Worm (Caenorhabditis elegans) whole organism, L1 larva: Measurements from ENCODE around the gene R01B10.3.
A peak's percentile ranks its signal among the peaks of the same experiment; 100 is the strongest.
"Not testable (repeated sequence)": the region's sequence is repeated elsewhere in the genome, so short reads cannot be mapped to it uniquely, and the experiment has no call there.

ENCODE experiments used
- C16A3.4 ChIP-seq: fragments of 150-350 bp; optimal IDR thresholded peaks from 2 replicates; lab custom pipeline; 2014; ENCODE audit warnings: missing biosample characterization, missing genetic modification characterization
- F16B12.6 ChIP-seq: fragments of 150-350 bp; optimal IDR thresholded peaks from 2 replicates; lab custom pipeline; 2014; ENCODE audit warnings: missing biosample characterization, missing genetic modification characterization
- aha-1 ChIP-seq: fragments of 150-350 bp; optimal IDR thresholded peaks from 2 replicates; lab custom pipeline; 2014; ENCODE audit warnings: missing biosample characterization, missing genetic modification characterization
- alr-1 ChIP-seq: fragments of 200-800 bp; sonication (Bioruptor generic); optimal IDR thresholded peaks from 2 replicates; lab custom pipeline; 2018; ENCODE audit warnings: borderline replicate concordance, mild to moderate bottlenecking, missing genetic modification characterization, missing compliant biosample characterization
- ceh-63 ChIP-seq: fragments of 200-800 bp; sonication (Bioruptor generic); optimal IDR thresholded peaks from 2 replicates; lab custom pipeline; 2018; ENCODE audit warnings: mild to moderate bottlenecking, missing genetic modification characterization, missing compliant biosample characterization
- ceh-82 ChIP-seq, 3 experiments: fragments of 150-350 bp in 1 of 3; sonication (generic microtip) in 2 of 3; optimal IDR thresholded peaks; 2 replicates each; lab custom pipeline; 2014 to 2017; ENCODE audit warnings: missing biosample characterization in 3 of 3, missing genetic modification characterization in 3 of 3
- ceh-88 ChIP-seq: fragments of 200-800 bp; sonication (Bioruptor generic); IDR thresholded peaks from 2 replicates; pipeline ENCODE4 v1.3.6; 2022; ENCODE audit warnings: missing genetic modification characterization, missing compliant biosample characterization
- ceh-90 ChIP-seq: sonication (generic microtip); optimal IDR thresholded peaks from 2 replicates; lab custom pipeline; 2016; ENCODE audit warnings: missing genetic modification characterization, missing compliant biosample characterization
- dsc-1 ChIP-seq: sonication (generic microtip); optimal IDR thresholded peaks from 2 replicates; lab custom pipeline; 2016; ENCODE audit warnings: mild to moderate bottlenecking, missing genetic modification characterization, missing compliant biosample characterization
- efl-1 ChIP-seq, 4 experiments: fragments of 150-350 bp; optimal IDR thresholded peaks in 3 of 4; peaks in 1 of 4; 1 replicate in 1 of 4; 2 replicates in 3 of 4; lab custom pipeline; 2014; ENCODE audit warnings: missing biosample characterization in 2 of 4, missing genetic modification characterization in 2 of 4, missing genetic modification reagents in 2 of 4
- efl-3 ChIP-seq: fragments of 200-800 bp; sonication (Bioruptor generic); optimal IDR thresholded peaks from 2 replicates; lab custom pipeline; 2018; ENCODE audit warnings: mild to moderate bottlenecking, missing genetic modification characterization, missing compliant biosample characterization
- elt-2 ChIP-seq: sonication (generic microtip); optimal IDR thresholded peaks from 2 replicates; lab custom pipeline; 2016; ENCODE audit warnings: missing genetic modification characterization, mild to moderate bottlenecking, inconsistent platforms, missing compliant biosample characterization, missing genetic modification reagents
- ets-5 ChIP-seq: fragments of 200-800 bp; sonication (Bioruptor generic); IDR thresholded peaks from 2 replicates; pipeline ENCODE4 v1.3.6; 2022; ENCODE audit warnings: missing genetic modification characterization, missing compliant biosample characterization
- fkh-10 ChIP-seq: sonication (generic microtip); optimal IDR thresholded peaks from 2 replicates; lab custom pipeline; 2017; ENCODE audit warnings: missing biosample characterization, missing genetic modification reagents, missing genetic modification characterization
- fkh-8 ChIP-seq: sonication (generic microtip); optimal IDR thresholded peaks from 2 replicates; lab custom pipeline; 2016; ENCODE audit warnings: mild to moderate bottlenecking, missing genetic modification characterization, missing compliant biosample characterization
- grh-1 ChIP-seq: fragments of 200-800 bp; sonication (Bioruptor generic); IDR thresholded peaks from 2 replicates; pipeline ENCODE4 v1.3.6; 2022; ENCODE audit warnings: missing genetic modification reagents, missing genetic modification characterization, missing compliant biosample characterization
- isw-1 ChIP-seq: fragments of 200-800 bp; sonication (Bioruptor generic); IDR thresholded peaks from 2 replicates; pipeline ENCODE4 v1.3.6; 2022; ENCODE audit warnings: missing genetic modification characterization, missing compliant biosample characterization
- lin-13 ChIP-seq: fragments of 150-350 bp; optimal IDR thresholded peaks from 2 replicates; lab custom pipeline; 2014; ENCODE audit warnings: missing biosample characterization, missing genetic modification reagents, missing genetic modification characterization
- lin-35 ChIP-seq, 2 experiments: fragments of 150-350 bp; optimal IDR thresholded peaks; 2 replicates each; lab custom pipeline; 2014; ENCODE audit warnings: missing biosample characterization in 2 of 2, missing genetic modification characterization in 2 of 2, missing genetic modification reagents in 2 of 2
- lin-39 ChIP-seq: fragments of 150-350 bp; optimal IDR thresholded peaks from 2 replicates; lab custom pipeline; 2014; ENCODE audit warnings: missing biosample characterization, missing genetic modification reagents, missing genetic modification characterization
- lsy-2 ChIP-seq, 2 experiments: fragments of 150-350 bp; optimal IDR thresholded peaks; 2 replicates each; lab custom pipeline; 2014; ENCODE audit warnings: missing biosample characterization in 2 of 2, missing genetic modification characterization in 2 of 2
- nhr-11 ChIP-seq: fragments of 150-350 bp; optimal IDR thresholded peaks from 2 replicates; lab custom pipeline; 2014; ENCODE audit warnings: missing biosample characterization, missing genetic modification characterization
- nhr-237 ChIP-seq: fragments of 150-350 bp; optimal IDR thresholded peaks from 2 replicates; lab custom pipeline; 2014; ENCODE audit warnings: missing biosample characterization, missing genetic modification characterization
- nhr-28 ChIP-seq: fragments of 150-350 bp; optimal IDR thresholded peaks from 2 replicates; lab custom pipeline; 2014; ENCODE audit warnings: missing biosample characterization, missing genetic modification characterization
- nhr-71 ChIP-seq: sonication (generic microtip); optimal IDR thresholded peaks from 2 replicates; lab custom pipeline; 2016; ENCODE audit warnings: mild to moderate bottlenecking, missing genetic modification characterization, moderate library complexity, missing compliant biosample characterization
- nhr-77 ChIP-seq: fragments of 150-350 bp; optimal IDR thresholded peaks from 2 replicates; lab custom pipeline; 2014; ENCODE audit warnings: missing biosample characterization, missing genetic modification characterization
- nhr-85 ChIP-seq: sonication (generic microtip); peaks from one replicate; lab custom pipeline; 2016; ENCODE audit warnings: missing genetic modification characterization, inconsistent platforms, missing compliant biosample characterization
- nhr-90 ChIP-seq: sonication (generic microtip); optimal IDR thresholded peaks from 2 replicates; lab custom pipeline; 2016; ENCODE audit warnings: mild to moderate bottlenecking, missing genetic modification characterization, missing compliant biosample characterization; ENCODE audit not compliant: poor library complexity
- pag-3 ChIP-seq: sonication (generic microtip); optimal IDR thresholded peaks from 2 replicates; lab custom pipeline; 2017; ENCODE audit warnings: missing genetic modification characterization, mild to moderate bottlenecking, missing compliant biosample characterization, antibody characterized with exemption, borderline replicate concordance; ENCODE audit not compliant: insufficient read depth
- pax-3 ChIP-seq: fragments of 200-800 bp; sonication (Bioruptor generic); optimal IDR thresholded peaks from 2 replicates; lab custom pipeline; 2018; ENCODE audit warnings: mild to moderate bottlenecking, missing genetic modification characterization, moderate library complexity, missing compliant biosample characterization
- sox-4 ChIP-seq: sonication (generic microtip); optimal IDR thresholded peaks from 2 replicates; lab custom pipeline; 2016; ENCODE audit warnings: missing genetic modification characterization, missing compliant biosample characterization
- sup-37 ChIP-seq: fragments of 200-800 bp; sonication (Bioruptor generic); optimal IDR thresholded peaks from 2 replicates; lab custom pipeline; 2018; ENCODE audit warnings: mild to moderate bottlenecking, missing genetic modification characterization, missing compliant biosample characterization
- tbx-2 ChIP-seq: sonication (generic microtip); optimal IDR thresholded peaks from 2 replicates; lab custom pipeline; 2016; ENCODE audit warnings: missing genetic modification characterization, missing compliant biosample characterization
- unc-30 ChIP-seq: sonication (generic microtip); optimal IDR thresholded peaks from 2 replicates; lab custom pipeline; 2017; ENCODE audit warnings: missing biosample characterization, missing genetic modification characterization
- unc-62 ChIP-seq: fragments of 150-350 bp; optimal IDR thresholded peaks from 2 replicates; lab custom pipeline; 2014; ENCODE audit warnings: missing biosample characterization, missing genetic modification reagents, missing genetic modification characterization
- vab-15 ChIP-seq: sonication (generic microtip); optimal IDR thresholded peaks from 2 replicates; lab custom pipeline; 2017; ENCODE audit warnings: missing genotype, mild to moderate bottlenecking, missing genetic modification characterization, missing compliant biosample characterization
- zag-1 ChIP-seq: fragments of 150-350 bp; optimal IDR thresholded peaks from 2 replicates; lab custom pipeline; 2014; ENCODE audit warnings: missing biosample characterization, missing genetic modification characterization
- zip-4 ChIP-seq: fragments of 200-800 bp; sonication (Bioruptor generic); optimal IDR thresholded peaks from 2 replicates; lab custom pipeline; 2018; ENCODE audit warnings: mild to moderate bottlenecking, missing genetic modification characterization, moderate library complexity, missing compliant biosample characterization

Gene R01B10.3

ce11 chrV:6044853-6045594 lies at the start of gene R01B10.3:
R01B10.3 (minus strand) TSS chrV:6045129.
- TF ChIP-seq efl-1 (optimal IDR thresholded peaks at IDR 0.05; lab: Kevin White, UChicago) (no peak), efl-1 (GFP tag; optimal IDR thresholded peaks at IDR 0.05 in 1 of 2; lab: Kevin White, UChicago) (peak in 1 of 2 experiments; percentile 93), elt-2 (tag; lab: Kevin White, UChicago) (peak; percentile 2), isw-1 (no peak)

ce11 chrV:6069968-6070367 lies 25.0 kb upstream of the R01B10.3 start, which contains the start of gene fbxa-214:
fbxa-214 (minus strand) TSS chrV:6070068.
- TF ChIP-seq elt-2 (tag; lab: Kevin White, UChicago); lsy-2 (tag; optimal IDR thresholded peaks at IDR 0.05; lab: Kevin White, UChicago); zip-4 (GFP tag; lab: Kevin White, UChicago): not testable (repeated sequence)

- TF ChIP-seq sox-4 (tag; lab: Kevin White, UChicago) (peak; percentile 54), nhr-71 (tag; lab: Kevin White, UChicago) (no peak), sup-37 (GFP tag; lab: Kevin White, UChicago) (no peak), aha-1 (tag; lab: Kevin White, UChicago) (no peak), fkh-8 (tag; lab: Kevin White, UChicago) (peak; percentile 80), zip-4 (GFP tag; lab: Kevin White, UChicago) (no peak), nhr-77 (tag; lab: Kevin White, UChicago) (no peak), zag-1 (tag; lab: Kevin White, UChicago) (no peak), nhr-28 (no peak), unc-62 (GFP tag; lab: Kevin White, UChicago) (no peak), lin-35 (GFP tag; optimal IDR thresholded peaks at IDR 0.05; lab: Kevin White, UChicago) (no peak), nhr-11 (tag; lab: Kevin White, UChicago) (peak; percentile 21)
These were observed 22.2 kb upstream of the R01B10.3 start, which contains the start of gene srh-10 for ce11 chrV:6067112-6067511. srh-10 (minus strand) TSS chrV:6067140.

- TF ChIP-seq efl-1 (optimal IDR thresholded peaks at IDR 0.05; lab: Kevin White, UChicago) (no peak), efl-1 (GFP tag; optimal IDR thresholded peaks at IDR 0.05 in 1 of 2; lab: Kevin White, UChicago) (peak in 1 of 2 experiments; percentile 76), ets-5 (GFP tag; lab: Robert Waterston, UW) (no peak), pax-3 (tag; lab: Kevin White, UChicago) (no peak), unc-30 (tag; lab: Kevin White, UChicago) (no peak)
These were observed 18.4 kb upstream of the R01B10.3 start, which contains the start of gene Y38A10A.2 for ce11 chrV:6063330-6063729. Y38A10A.2 (minus strand) TSS chrV:6063430.

- no peak for TF ChIP-seq ceh-90 (tag; lab: Kevin White, UChicago)
These were observed 10.4 kb upstream of the R01B10.3 start, which contains the start of gene srd-20 for ce11 chrV:6055289-6055688. srd-20 (plus strand) TSS chrV:6055589.

- TF ChIP-seq dsc-1 (tag; lab: Kevin White, UChicago) = peak; percentile 51
- no peak for TF ChIP-seq aha-1 (tag; lab: Kevin White, UChicago)
- peak; percentile 25 for TF ChIP-seq pax-3 (tag; lab: Kevin White, UChicago)
- TF ChIP-seq C16A3.4 (tag; lab: Kevin White, UChicago) = peak; percentile 88
- TF ChIP-seq grh-1 (GFP tag; lab: Robert Waterston, UW) = no peak
- TF ChIP-seq ceh-63 (GFP tag; lab: Kevin White, UChicago) = no peak
- peak; percentile 76 for TF ChIP-seq ceh-88 (GFP tag; lab: Robert Waterston, UW)
- peak; percentile 64 for TF ChIP-seq nhr-90 (tag; lab: Kevin White, UChicago)
- TF ChIP-seq pag-3 (tag; lab: Kevin White, UChicago) = no peak
- TF ChIP-seq nhr-237 (tag; lab: Kevin White, UChicago) = peak; percentile 72
- TF ChIP-seq unc-30 (tag; lab: Kevin White, UChicago) = no peak
- TF ChIP-seq sup-37 (GFP tag; lab: Kevin White, UChicago) = no peak
- peak; percentile 47 for TF ChIP-seq nhr-11 (tag; lab: Kevin White, UChicago)
- TF ChIP-seq vab-15 = no peak
- TF ChIP-seq efl-3 (GFP tag; lab: Kevin White, UChicago) = no peak
- peak; percentile 72 for TF ChIP-seq lin-13 (GFP tag; lab: Kevin White, UChicago)
- no peak for TF ChIP-seq ets-5 (GFP tag; lab: Robert Waterston, UW)
- no peak for TF ChIP-seq lin-39
- TF ChIP-seq F16B12.6 (tag; lab: Kevin White, UChicago) = peak; percentile 66
- no peak for TF ChIP-seq alr-1 (tag; lab: Kevin White, UChicago)
- peak; percentile 75 for TF ChIP-seq tbx-2 (tag; lab: Kevin White, UChicago)
- peak; percentile 65 for TF ChIP-seq fkh-10 (GFP tag; lab: Kevin White, UChicago)
- peak; percentile 83 for TF ChIP-seq nhr-85 (tag; lab: Kevin White, UChicago)
- peak; percentile 64 to 87 (median 66) for TF ChIP-seq ceh-82 (tag; optimal IDR thresholded peaks at IDR 0.05; lab: Kevin White, UChicago)
These were observed 8.3 kb upstream of the R01B10.3 start, which contains the start of gene seip-1 for ce11 chrV:6053188-6053687. seip-1 (minus strand) TSS chrV:6053238.
